Worm (Caenorhabditis elegans) whole organism, young adult: Measurements from ENCODE around the gene W02D7.6.

Source experiments
- B0336.3 ChIP-seq: fragments of 200-800 bp; sonication (Bioruptor generic); IDR thresholded peaks from 2 replicates; pipeline ENCODE4 v1.3.6; 2022; ENCODE audit warnings: missing genetic modification characterization, missing compliant biosample characterization
- C06A6.2 ChIP-seq: fragments of 200-800 bp; sonication (Bioruptor generic); conservative IDR thresholded peaks from 2 replicates; pipeline ENCODE4 v1.3.6; 2022; ENCODE audit warnings: missing genetic modification characterization, missing compliant biosample characterization
- C17E4.6 ChIP-seq: fragments of 200-800 bp; sonication (Bioruptor generic); IDR thresholded peaks from 2 replicates; pipeline ENCODE4 v1.3.6; 2022; ENCODE audit warnings: missing genetic modification reagents, missing genetic modification characterization, missing compliant biosample characterization
- F23B12.7 ChIP-seq: sonication (generic microtip); optimal IDR thresholded peaks from 2 replicates; lab custom pipeline; 2017; ENCODE audit warnings: missing genetic modification characterization, mild to moderate bottlenecking, missing compliant biosample characterization, antibody characterized with exemption, moderate library complexity; ENCODE audit not compliant: insufficient read depth
- F57C9.4 ChIP-seq: sonication (generic microtip); optimal IDR thresholded peaks from 2 replicates; lab custom pipeline; 2017; ENCODE audit warnings: mild to moderate bottlenecking, missing genetic modification characterization, missing compliant biosample characterization
- T26A5.8 ChIP-seq: sonication (generic microtip); optimal IDR thresholded peaks from 2 replicates; lab custom pipeline; 2016; ENCODE audit warnings: missing genetic modification characterization, missing compliant biosample characterization
- Y79H2A.3 ChIP-seq: fragments of 200-800 bp; sonication (Bioruptor generic); conservative IDR thresholded peaks from 2 replicates; pipeline ENCODE4 v1.3.6; 2022; ENCODE audit warnings: missing genetic modification reagents, missing genetic modification characterization, missing compliant biosample characterization
- akir-1 ChIP-seq: fragments of 200-800 bp; sonication (Bioruptor generic); optimal IDR thresholded peaks from 2 replicates; lab custom pipeline; 2018; ENCODE audit warnings: mild to moderate bottlenecking, missing genetic modification characterization, moderate library complexity, missing compliant biosample characterization
- atf-7 ChIP-seq: sonication (generic microtip); optimal IDR thresholded peaks from 2 replicates; lab custom pipeline; 2017; ENCODE audit warnings: mild to moderate bottlenecking, missing genetic modification characterization, missing compliant biosample characterization
- attf-5 ChIP-seq: fragments of 200-800 bp; sonication (Bioruptor generic); optimal IDR thresholded peaks from 2 replicates; lab custom pipeline; 2018; ENCODE audit warnings: mild to moderate bottlenecking, missing genetic modification characterization, missing compliant biosample characterization
- attf-6 ChIP-seq: fragments of 200-800 bp; sonication (Bioruptor generic); IDR thresholded peaks from 2 replicates; pipeline ENCODE4 v1.3.6; 2022; ENCODE audit warnings: missing genetic modification reagents, missing genetic modification characterization, missing compliant biosample characterization
- cebp-1 ChIP-seq, 2 experiments: fragments of 200-800 bp in 1 of 2; sonication (Bioruptor generic) in 1 of 2; sonication (generic microtip) in 1 of 2; IDR thresholded peaks in 1 of 2; optimal IDR thresholded peaks in 1 of 2; 2 replicates each; pipeline versions ENCODE4 v1.3.6 to Lab custom; 2017 to 2022; ENCODE audit warnings: missing compliant biosample characterization in 2 of 2, missing genetic modification characterization in 2 of 2, mild to moderate bottlenecking in 1 of 2, missing genetic modification reagents in 1 of 2, moderate library complexity in 1 of 2
- ceh-40 ChIP-seq: fragments of 200-800 bp; sonication (Bioruptor generic); IDR thresholded peaks from 2 replicates; pipeline ENCODE4 v1.3.6; 2022; ENCODE audit warnings: missing genetic modification characterization, missing compliant biosample characterization
- chd-7 ChIP-seq: sonication (generic microtip); optimal IDR thresholded peaks from 2 replicates; lab custom pipeline; 2016; ENCODE audit warnings: mild to moderate bottlenecking, missing genetic modification characterization, moderate library complexity, missing compliant biosample characterization
- dox-1 ChIP-seq: fragments of 200-800 bp; sonication (Bioruptor generic); IDR thresholded peaks from 2 replicates; pipeline ENCODE4 v1.3.6; 2022; ENCODE audit warnings: missing genetic modification reagents, missing genetic modification characterization, missing compliant biosample characterization
- dpl-1 ChIP-seq: fragments of 150-350 bp; optimal IDR thresholded peaks from 2 replicates; lab custom pipeline; 2014; ENCODE audit warnings: missing biosample characterization, missing genetic modification reagents, missing genetic modification characterization
- ets-4 ChIP-seq: fragments of 200-800 bp; sonication (Bioruptor generic); optimal IDR thresholded peaks from 2 replicates; lab custom pipeline; 2018; ENCODE audit warnings: mild to moderate bottlenecking, missing genetic modification characterization, missing compliant biosample characterization
- him-1 ChIP-seq: sonication (generic microtip); optimal IDR thresholded peaks from 2 replicates; lab custom pipeline; 2016; ENCODE audit warnings: missing genotype, missing genetic modification reagents, missing genetic modification characterization, missing compliant biosample characterization
- hlh-12 ChIP-seq: sonication (generic microtip); optimal IDR thresholded peaks from 2 replicates; lab custom pipeline; 2016; ENCODE audit warnings: missing genetic modification characterization, missing compliant biosample characterization
- hrde-1 ChIP-seq: sonication (generic microtip); optimal IDR thresholded peaks from 2 replicates; lab custom pipeline; 2016; ENCODE audit warnings: missing genetic modification characterization, mild to moderate bottlenecking, missing compliant biosample characterization, moderate library complexity, missing genotype, missing genetic modification reagents, borderline replicate concordance
- hsf-1 ChIP-seq: fragments of 200-800 bp; sonication (Bioruptor generic); IDR thresholded peaks from 2 replicates; pipeline ENCODE4 v1.3.6; 2022; ENCODE audit warnings: missing genetic modification reagents, missing genetic modification characterization, missing compliant biosample characterization
- lag-1 ChIP-seq: fragments of 200-800 bp; sonication (Bioruptor generic); IDR thresholded peaks from 2 replicates; pipeline ENCODE4 v1.3.6; 2022; ENCODE audit warnings: missing genetic modification reagents, missing genetic modification characterization, missing compliant biosample characterization
- let-607 ChIP-seq, 2 experiments: fragments of 200-800 bp in 1 of 2; sonication (Bioruptor generic) in 1 of 2; sonication (generic microtip) in 1 of 2; optimal IDR thresholded peaks; 2 replicates each; lab custom pipeline; 2016 to 2018; ENCODE audit warnings: mild to moderate bottlenecking in 2 of 2, missing compliant biosample characterization in 2 of 2, missing genetic modification characterization in 2 of 2, moderate library complexity in 2 of 2, missing genotype in 1 of 2
- lin-54 ChIP-seq: fragments of 200-800 bp; sonication (Bioruptor generic); optimal IDR thresholded peaks from 2 replicates; lab custom pipeline; 2018; ENCODE audit warnings: mild to moderate bottlenecking, missing genetic modification characterization, missing compliant biosample characterization
- madf-8 ChIP-seq: fragments of 200-800 bp; sonication (Bioruptor generic); conservative IDR thresholded peaks from 2 replicates; pipeline ENCODE4 v1.3.6; 2022; ENCODE audit warnings: missing genetic modification reagents, missing genetic modification characterization, missing compliant biosample characterization
- mes-4 ChIP-seq: sonication (generic microtip); optimal IDR thresholded peaks from 2 replicates; lab custom pipeline; 2016; ENCODE audit warnings: missing genotype, missing genetic modification characterization, missing compliant biosample characterization
- mxl-1 ChIP-seq: sonication (generic microtip); optimal IDR thresholded peaks from 2 replicates; lab custom pipeline; 2016; ENCODE audit warnings: missing genetic modification characterization, missing compliant biosample characterization
- nfyb-1 ChIP-seq: fragments of 200-800 bp; sonication (Bioruptor generic); IDR thresholded peaks from 2 replicates; pipeline ENCODE4 v1.3.6; 2022; ENCODE audit warnings: missing genetic modification reagents, missing genetic modification characterization, missing compliant biosample characterization
- nhr-179 ChIP-seq: sonication (generic microtip); optimal IDR thresholded peaks from 2 replicates; lab custom pipeline; 2016; ENCODE audit warnings: mild to moderate bottlenecking, missing genetic modification characterization, missing compliant biosample characterization
- nhr-80 ChIP-seq: sonication (generic microtip); optimal IDR thresholded peaks from 2 replicates; lab custom pipeline; 2016; ENCODE audit warnings: missing genetic modification characterization, missing compliant biosample characterization
- nhr-90 ChIP-seq: sonication (generic microtip); optimal IDR thresholded peaks from 2 replicates; lab custom pipeline; 2016; ENCODE audit warnings: missing genotype, mild to moderate bottlenecking, missing genetic modification characterization, missing compliant biosample characterization
- sea-2 ChIP-seq: fragments of 200-800 bp; sonication (Bioruptor generic); IDR thresholded peaks from 2 replicates; pipeline ENCODE4 v1.3.6; 2022; ENCODE audit warnings: missing genetic modification characterization, missing compliant biosample characterization
- snpc-1.1 ChIP-seq: sonication (generic microtip); optimal IDR thresholded peaks from 2 replicates; lab custom pipeline; 2017; ENCODE audit warnings: missing genetic modification characterization, mild to moderate bottlenecking, missing compliant biosample characterization, antibody characterized with exemption, moderate library complexity, missing genotype, missing genetic modification reagents; ENCODE audit not compliant: insufficient read depth
- snpc-4 ChIP-seq, 5 experiments: fragments of 150-350 bp in 1 of 5; sonication (generic microtip) in 4 of 5; optimal IDR thresholded peaks; 2 replicates each; lab custom pipeline; 2014 to 2018; ENCODE audit warnings: missing genetic modification characterization in 5 of 5, missing biosample characterization in 3 of 5, antibody characterized with exemption in 2 of 5, mild to moderate bottlenecking in 2 of 5, missing compliant biosample characterization in 2 of 5, missing genotype in 2 of 5, moderate library complexity in 2 of 5, missing genetic modification reagents in 1 of 5
- tbp1 ChIP-seq: fragments of 200-800 bp; sonication (Bioruptor generic); optimal IDR thresholded peaks from 2 replicates; lab custom pipeline; 2018; ENCODE audit warnings: mild to moderate bottlenecking, missing genetic modification characterization, missing compliant biosample characterization
- unc-130 ChIP-seq: sonication (generic microtip); optimal IDR thresholded peaks from 2 replicates; lab custom pipeline; 2016; ENCODE audit warnings: missing genetic modification reagents, missing genetic modification characterization, missing compliant biosample characterization
- zfh-2 ChIP-seq: fragments of 200-800 bp; sonication (Bioruptor generic); conservative IDR thresholded peaks from 2 replicates; pipeline ENCODE4 v1.3.6; 2022; ENCODE audit warnings: missing genetic modification reagents, missing genetic modification characterization, missing compliant biosample characterization
- zim-3 ChIP-seq: sonication (generic microtip); optimal IDR thresholded peaks from 2 replicates; lab custom pipeline; 2017; ENCODE audit warnings: mild to moderate bottlenecking, missing genetic modification characterization, moderate library complexity, missing compliant biosample characterization
- ztf-22 ChIP-seq: fragments of 200-800 bp; sonication (Bioruptor generic); optimal IDR thresholded peaks from 2 replicates; lab custom pipeline; 2018; ENCODE audit warnings: mild to moderate bottlenecking, missing genetic modification characterization, moderate library complexity, missing compliant biosample characterization
- ztf-26 ChIP-seq: sonication (generic microtip); optimal IDR thresholded peaks from 2 replicates; lab custom pipeline; 2017; ENCODE audit warnings: missing genetic modification characterization, missing compliant biosample characterization
- ztf-28 ChIP-seq: fragments of 200-800 bp; sonication (Bioruptor generic); IDR thresholded peaks from 2 replicates; pipeline ENCODE4 v1.3.6; 2022; ENCODE audit warnings: missing genetic modification reagents, missing genetic modification characterization, missing compliant biosample characterization

W02D7.6 gene

ce11 chrV:8271395-8271794 is 29.9 kb downstream of the W02D7.6 start:
- TF ChIP-seq unc-130 (no peak), him-1 (tag; lab: Kevin White, UChicago) (no peak), zfh-2 (GFP tag; lab: Robert Waterston, UW) (no peak), nhr-80 (tag; lab: Kevin White, UChicago) (no peak), hlh-12 (no peak), ztf-28 (no peak), cebp-1 (GFP tag; IDR thresholded peaks at IDR 0.05; lab: Robert Waterston, UW) (no peak), cebp-1 (tag; optimal IDR thresholded peaks at IDR 0.05; lab: Kevin White, UChicago) (no peak), sea-2 (GFP tag; lab: Robert Waterston, UW) (no peak), mes-4 (tag; lab: Kevin White, UChicago) (no peak), C06A6.2 (no peak), hrde-1 (tag; lab: Kevin White, UChicago) (no peak), B0336.3 (GFP tag; lab: Robert Waterston, UW) (no peak), F57C9.4 (tag; lab: Kevin White, UChicago) (no peak), F23B12.7 (tag; lab: Kevin White, UChicago) (no peak), ztf-26 (no peak), mxl-1 (tag; lab: Kevin White, UChicago) (no peak), akir-1 (no peak), hsf-1 (GFP tag; lab: Robert Waterston, UW) (no peak)

ce11 chrV:8269878-8270277 is 31.4 kb downstream of the W02D7.6 start:
- no peak for TF ChIP-seq lag-1
- no peak for TF ChIP-seq cebp-1 (GFP tag; IDR thresholded peaks at IDR 0.05; lab: Robert Waterston, UW)
- TF ChIP-seq cebp-1 (tag; optimal IDR thresholded peaks at IDR 0.05; lab: Kevin White, UChicago) = peak; percentile 16
- peak; percentile 9 for TF ChIP-seq tbp1 (GFP tag; lab: Kevin White, UChicago)
- TF ChIP-seq atf-7 (tag; lab: Kevin White, UChicago) = peak; percentile 86
- TF ChIP-seq let-607 (tag; optimal IDR thresholded peaks at IDR 0.05; lab: Kevin White, UChicago) = peak in 1 of 2 experiments; percentile 18
- TF ChIP-seq ets-4 (GFP tag; lab: Kevin White, UChicago) = peak; percentile 35
- TF ChIP-seq nhr-80 (tag; lab: Kevin White, UChicago) = peak; percentile 69
- peak; percentile 19 for TF ChIP-seq ztf-22 (GFP tag; lab: Kevin White, UChicago)
- no peak for TF ChIP-seq dox-1
- TF ChIP-seq nhr-90 = peak; percentile 5
- TF ChIP-seq B0336.3 (GFP tag; lab: Robert Waterston, UW) = 0 out of 2 replicates have a peak, but pooled peaks have one; percentile 26
- TF ChIP-seq hrde-1 (tag; lab: Kevin White, UChicago) = no peak

- TF ChIP-seq lag-1 = no peak
- TF ChIP-seq nhr-80 (tag; lab: Kevin White, UChicago) = peak; percentile 80
- TF ChIP-seq, all 124 proteins: peak for 1
Observed at ce11 chrV:8268902-8269301, 32.4 kb downstream of the W02D7.6 start, which contains the start of the genes asp-6 and asp-12. Gene asp-6, minus strand, starts transcription at chrV:8268937. Gene asp-12, plus strand, starts transcription at chrV:8269210.

ce11 chrV:8267275-8267674 is 34.0 kb downstream of the W02D7.6 start:
- TF ChIP-seq snpc-4 (GFP tag; optimal IDR thresholded peaks at IDR 0.05; lab: Kevin White, UChicago) = no peak
- peak in 1 of 4 experiments; percentile 5 for TF ChIP-seq snpc-4 (tag; optimal IDR thresholded peaks at IDR 0.05; lab: Kevin White, UChicago)
- TF ChIP-seq T26A5.8 (tag; lab: Kevin White, UChicago) = no peak
- TF ChIP-seq C17E4.6 (GFP tag; lab: Robert Waterston, UW) = no peak
- TF ChIP-seq attf-5 (GFP tag; lab: Kevin White, UChicago) = no peak
- no peak for TF ChIP-seq ztf-26
- TF ChIP-seq snpc-1.1 (tag; lab: Kevin White, UChicago) = no peak
- TF ChIP-seq dpl-1 (GFP tag; lab: Kevin White, UChicago) = no peak
- TF ChIP-seq tbp1 (GFP tag; lab: Kevin White, UChicago) = peak; percentile 7
- no peak for TF ChIP-seq zim-3 (tag; lab: Kevin White, UChicago)
- no peak for TF ChIP-seq madf-8 (GFP tag; lab: Robert Waterston, UW)
- TF ChIP-seq ceh-40 (GFP tag; lab: Robert Waterston, UW) = no peak
- TF ChIP-seq B0336.3 (GFP tag; lab: Robert Waterston, UW) = peak; percentile 16; the same call in 1 of the 2 replicates
- TF ChIP-seq Y79H2A.3 (GFP tag; lab: Robert Waterston, UW) = no peak
- peak in 1 of 2 experiments; percentile 13 for TF ChIP-seq let-607 (tag; optimal IDR thresholded peaks at IDR 0.05; lab: Kevin White, UChicago)
- TF ChIP-seq lin-54 = no peak
- 0 out of 2 replicates have a peak, but pooled peaks have one; percentile 24 for TF ChIP-seq nfyb-1
- no peak for TF ChIP-seq attf-6 (GFP tag; lab: Robert Waterston, UW)
- TF ChIP-seq chd-7 (tag; lab: Kevin White, UChicago) = no peak
- TF ChIP-seq nhr-80 (tag; lab: Kevin White, UChicago) = peak; percentile 71
- no peak for TF ChIP-seq nhr-179 (tag; lab: Kevin White, UChicago)
